Worm (Caenorhabditis elegans) whole organism, late embryonic: ENCODE results near the gene C15B12.3.

Experiments
- F13H6.1 ChIP-seq: sonication (generic microtip); optimal IDR thresholded peaks from 2 replicates; lab custom pipeline; 2016; ENCODE audit warnings: missing genetic modification characterization, missing compliant biosample characterization
- K02D7.2 ChIP-seq: sonication (generic microtip); optimal IDR thresholded peaks from 2 replicates; lab custom pipeline; 2017; ENCODE audit warnings: mild to moderate bottlenecking, missing genetic modification characterization, missing compliant biosample characterization
- T23F11.4 ChIP-seq: fragments of 200-800 bp; sonication (Bioruptor generic); optimal IDR thresholded peaks from 2 replicates; lab custom pipeline; 2018; ENCODE audit warnings: mild to moderate bottlenecking, missing genetic modification characterization, missing compliant biosample characterization
- Y22D7AL.16 ChIP-seq: sonication (generic microtip); optimal IDR thresholded peaks from 2 replicates; lab custom pipeline; 2016; ENCODE audit warnings: missing genetic modification characterization, missing compliant biosample characterization
- ahr-1 ChIP-seq: sonication (generic microtip); optimal IDR thresholded peaks from 2 replicates; lab custom pipeline; 2016; ENCODE audit warnings: missing genetic modification characterization, missing compliant biosample characterization
- ama-1 ChIP-seq: fragments of 150-350 bp; optimal IDR thresholded peaks from 2 replicates; lab custom pipeline; 2014
- ceh-14 ChIP-seq: sonication (generic microtip); optimal IDR thresholded peaks from 2 replicates; lab custom pipeline; 2016; ENCODE audit warnings: missing genotype, missing genetic modification characterization, missing compliant biosample characterization
- ceh-18 ChIP-seq: sonication (generic microtip); optimal IDR thresholded peaks from 2 replicates; lab custom pipeline; 2016; ENCODE audit warnings: missing genetic modification characterization, missing compliant biosample characterization
- ceh-19 ChIP-seq: fragments of 200-800 bp; sonication (Bioruptor generic); optimal IDR thresholded peaks from 2 replicates; lab custom pipeline; 2018; ENCODE audit warnings: mild to moderate bottlenecking, missing genetic modification characterization, missing compliant biosample characterization
- ceh-2 ChIP-seq: sonication (generic microtip); optimal IDR thresholded peaks from 2 replicates; lab custom pipeline; 2016; ENCODE audit warnings: missing genotype, missing genetic modification characterization, missing compliant biosample characterization
- ceh-34 ChIP-seq: sonication (generic microtip); optimal IDR thresholded peaks from 2 replicates; lab custom pipeline; 2016; ENCODE audit warnings: mild to moderate bottlenecking, missing genetic modification characterization, missing compliant biosample characterization
- ceh-48 ChIP-seq: sonication (generic microtip); optimal IDR thresholded peaks from 2 replicates; lab custom pipeline; 2016; ENCODE audit warnings: missing genetic modification characterization, inconsistent platforms, missing compliant biosample characterization
- ceh-9 ChIP-seq: sonication (generic microtip); optimal IDR thresholded peaks from 2 replicates; lab custom pipeline; 2016; ENCODE audit warnings: mild to moderate bottlenecking, missing genetic modification characterization, inconsistent platforms, missing compliant biosample characterization
- elt-2 ChIP-seq: sonication (generic microtip); optimal IDR thresholded peaks from 2 replicates; lab custom pipeline; 2016; ENCODE audit warnings: missing genetic modification reagents, missing genetic modification characterization, missing compliant biosample characterization
- elt-4 ChIP-seq: sonication (generic microtip); optimal IDR thresholded peaks from 2 replicates; lab custom pipeline; 2016; ENCODE audit warnings: missing genetic modification characterization, missing compliant biosample characterization
- eyg-1 ChIP-seq: sonication (generic microtip); optimal IDR thresholded peaks from 2 replicates; lab custom pipeline; 2016; ENCODE audit warnings: missing genotype, missing genetic modification characterization, missing compliant biosample characterization
- gmeb-2 ChIP-seq: sonication (generic microtip); optimal IDR thresholded peaks from 2 replicates; lab custom pipeline; 2016; ENCODE audit warnings: missing genetic modification characterization, inconsistent platforms, missing compliant biosample characterization
- hlh-13 ChIP-seq: fragments of 200-800 bp; sonication (Bioruptor generic); optimal IDR thresholded peaks from 2 replicates; lab custom pipeline; 2018; ENCODE audit warnings: mild to moderate bottlenecking, missing genetic modification characterization, missing compliant biosample characterization
- hlh-30 ChIP-seq: sonication (generic microtip); optimal IDR thresholded peaks from 2 replicates; lab custom pipeline; 2017; ENCODE audit warnings: antibody characterized with exemption, missing genetic modification characterization, missing compliant biosample characterization; ENCODE audit not compliant: insufficient read depth
- lim-6 ChIP-seq: sonication (generic microtip); optimal IDR thresholded peaks from 2 replicates; lab custom pipeline; 2016; ENCODE audit warnings: missing genetic modification characterization, missing compliant biosample characterization
- madf-2 ChIP-seq: sonication (generic microtip); optimal IDR thresholded peaks from 2 replicates; lab custom pipeline; 2017; ENCODE audit warnings: missing genetic modification characterization, missing compliant biosample characterization
- mec-3 ChIP-seq: sonication (generic microtip); optimal IDR thresholded peaks from 2 replicates; lab custom pipeline; 2016; ENCODE audit warnings: borderline replicate concordance, missing genetic modification characterization, missing compliant biosample characterization
- npax-4 ChIP-seq: sonication (generic microtip); optimal IDR thresholded peaks from 2 replicates; lab custom pipeline; 2016; ENCODE audit warnings: missing genetic modification characterization, missing compliant biosample characterization
- pat-9 ChIP-seq: fragments of 200-800 bp; sonication (Bioruptor generic); optimal IDR thresholded peaks from 2 replicates; lab custom pipeline; 2018; ENCODE audit warnings: mild to moderate bottlenecking, missing genetic modification characterization, moderate library complexity, missing compliant biosample characterization
- pax-1 ChIP-seq: fragments of 150-350 bp; optimal IDR thresholded peaks from 2 replicates; lab custom pipeline; 2014; ENCODE audit warnings: missing biosample characterization, missing genetic modification characterization
- pros-1 ChIP-seq: fragments of 150-350 bp; optimal IDR thresholded peaks from 2 replicates; lab custom pipeline; 2014; ENCODE audit warnings: missing biosample characterization, missing genetic modification reagents, missing genetic modification characterization
- rnt-1 ChIP-seq: sonication (generic microtip); optimal IDR thresholded peaks from 2 replicates; lab custom pipeline; 2016; ENCODE audit warnings: missing genetic modification characterization, missing compliant biosample characterization
- sdc-2 ChIP-seq: sonication (generic microtip); optimal IDR thresholded peaks from 2 replicates; lab custom pipeline; 2016; ENCODE audit warnings: missing genotype, missing genetic modification characterization, missing compliant biosample characterization
- sox-2 ChIP-seq: fragments of 200-800 bp; sonication (Bioruptor generic); IDR thresholded peaks from 2 replicates; pipeline ENCODE4 v1.3.6; 2022; ENCODE audit warnings: missing genetic modification reagents, missing genetic modification characterization, missing compliant biosample characterization
- sox-4 ChIP-seq: sonication (generic microtip); optimal IDR thresholded peaks from 2 replicates; lab custom pipeline; 2017; ENCODE audit warnings: mild to moderate bottlenecking, missing genetic modification characterization, inconsistent platforms, missing compliant biosample characterization
- tbx-7 ChIP-seq: sonication (generic microtip); optimal IDR thresholded peaks from 2 replicates; lab custom pipeline; 2016; ENCODE audit warnings: missing genotype, missing genetic modification characterization, missing compliant biosample characterization
- unc-3 ChIP-seq, 2 experiments: fragments of 200-800 bp in 1 of 2; sonication (Bioruptor generic) in 1 of 2; sonication (generic microtip) in 1 of 2; conservative IDR thresholded peaks in 1 of 2; optimal IDR thresholded peaks in 1 of 2; 2 replicates each; pipeline versions ENCODE4 v1.3.6 to Lab custom; 2016 to 2022; ENCODE audit warnings: missing compliant biosample characterization in 2 of 2, missing genetic modification characterization in 2 of 2, missing genetic modification reagents in 1 of 2
- unc-42 ChIP-seq: sonication (generic microtip); optimal IDR thresholded peaks from 2 replicates; lab custom pipeline; 2016; ENCODE audit warnings: missing genotype, missing genetic modification characterization, missing compliant biosample characterization
- unc-55 ChIP-seq: sonication (generic microtip); optimal IDR thresholded peaks from 2 replicates; lab custom pipeline; 2017; ENCODE audit warnings: missing biosample characterization, missing genetic modification reagents, missing genetic modification characterization
- zip-5 ChIP-seq: sonication (generic microtip); optimal IDR thresholded peaks from 2 replicates; lab custom pipeline; 2016; ENCODE audit warnings: missing genetic modification characterization, missing compliant biosample characterization
- ztf-16 ChIP-seq: sonication (generic microtip); optimal IDR thresholded peaks from 2 replicates; lab custom pipeline; 2017; ENCODE audit warnings: missing genetic modification characterization, missing compliant biosample characterization

The C15B12.3 gene

ce11 chrX:6437545-6437944 is 29.8 kb downstream of the C15B12.3 start, which contains the start of gene K10C2.8:
TSS of gene K10C2.8 (minus strand) at chrX:6437645.
- TF ChIP-seq unc-55 = no peak
- TF ChIP-seq elt-2 (tag; lab: Kevin White, UChicago) = no peak
- TF ChIP-seq pax-1 (tag; lab: Kevin White, UChicago) = no peak
- TF ChIP-seq sox-2 (GFP tag; lab: Robert Waterston, UW) = no peak
- no peak for TF ChIP-seq ceh-2 (tag; lab: Kevin White, UChicago)
- no peak for TF ChIP-seq ahr-1
- no peak for TF ChIP-seq rnt-1
- TF ChIP-seq pros-1 (tag; lab: Kevin White, UChicago) = no peak
- TF ChIP-seq K02D7.2 = no peak
- TF ChIP-seq ztf-16 (tag; lab: Kevin White, UChicago) = no peak
- TF ChIP-seq mec-3 = no peak
- TF ChIP-seq gmeb-2 (tag; lab: Kevin White, UChicago) = no peak
- no peak for TF ChIP-seq hlh-30
- no peak for TF ChIP-seq T23F11.4 (GFP tag; lab: Kevin White, UChicago)
- no peak for TF ChIP-seq zip-5 (tag; lab: Kevin White, UChicago)
- no peak for TF ChIP-seq tbx-7 (tag; lab: Kevin White, UChicago)
- TF ChIP-seq, all 69 proteins: peak for 0

- TF ChIP-seq ceh-18 (tag; lab: Kevin White, UChicago) (no peak), ceh-34 (no peak), K02D7.2 (no peak), lim-6 (tag; lab: Kevin White, UChicago) (no peak), ama-1 (lab: Kevin White, UChicago) (no peak), hlh-13 (GFP tag; lab: Kevin White, UChicago) (no peak), tbx-7 (tag; lab: Kevin White, UChicago) (no peak), T23F11.4 (GFP tag; lab: Kevin White, UChicago) (no peak), sox-4 (tag; lab: Kevin White, UChicago) (no peak), ceh-9 (tag; lab: Kevin White, UChicago) (no peak), F13H6.1 (tag; lab: Kevin White, UChicago) (no peak), madf-2 (tag; lab: Kevin White, UChicago) (no peak), eyg-1 (tag; lab: Kevin White, UChicago) (no peak), ceh-19 (GFP tag; lab: Kevin White, UChicago) (no peak), elt-4 (tag; lab: Kevin White, UChicago) (no peak), Y22D7AL.16 (tag; lab: Kevin White, UChicago) (no peak)
- TF ChIP-seq, all 69 proteins: peak for 0
These were observed 31.6 kb downstream of the C15B12.3 start for ce11 chrX:6435812-6436211.

DNA sequence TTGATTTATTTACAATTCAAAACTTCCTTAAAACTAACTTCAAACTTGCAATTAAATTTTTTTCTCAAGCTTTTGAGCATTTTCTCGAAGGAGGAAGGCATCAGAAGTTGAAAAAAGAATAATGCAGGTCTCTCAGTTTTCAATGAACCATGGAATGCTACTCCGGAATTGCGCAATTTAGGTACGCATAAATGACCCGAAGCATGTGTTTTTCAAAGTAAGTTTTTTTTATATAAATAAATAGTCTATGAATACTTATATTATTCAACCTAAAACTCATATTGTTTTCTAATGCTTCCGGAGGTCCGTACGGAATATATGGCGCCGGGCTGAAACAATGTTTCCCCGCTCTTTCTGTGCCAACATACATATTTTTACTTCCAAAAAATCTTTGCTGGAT is 33.7 kb downstream of the C15B12.3 start, which contains the start of gene K10C2.2:
Gene K10C2.2 (minus strand): TSS at position 101 of the 400 bp plus-strand sequence.
- TF ChIP-seq ceh-48 (tag; lab: Kevin White, UChicago) (no peak), tbx-7 (tag; lab: Kevin White, UChicago) (no peak)

DNA sequence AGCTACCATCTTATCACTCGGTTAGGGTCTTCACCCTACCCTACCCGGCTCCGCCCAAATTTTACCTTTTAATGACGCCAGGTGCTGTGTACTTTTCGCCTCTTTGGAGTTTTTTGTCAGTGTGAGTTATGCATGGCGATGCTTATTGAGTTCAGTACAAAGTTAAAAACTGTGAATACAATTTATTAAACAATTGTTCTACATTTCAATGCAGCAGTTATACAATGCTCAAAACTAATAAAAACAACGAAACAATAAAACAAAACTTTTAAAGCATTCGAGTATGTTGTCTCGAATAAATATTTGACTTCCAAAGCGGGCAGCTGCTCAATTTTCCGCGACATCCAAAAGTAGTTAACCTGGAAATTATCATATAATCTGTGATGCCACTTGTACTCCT is 36.9 kb downstream of the C15B12.3 start, which contains the start of gene ctsa-2:
Gene ctsa-2 (minus strand): TSS at position 101 of the 400 bp plus-strand sequence.
- TF ChIP-seq sdc-2 (tag; lab: Kevin White, UChicago) (no peak), npax-4 (tag; lab: Kevin White, UChicago) (no peak), ceh-14 (tag; lab: Kevin White, UChicago) (no peak), ztf-16 (tag; lab: Kevin White, UChicago) (no peak), tbx-7 (tag; lab: Kevin White, UChicago) (no peak), unc-42 (tag; lab: Kevin White, UChicago) (no peak), unc-3 (GFP tag; conservative IDR thresholded peaks at IDR 0.05; lab: Robert Waterston, UW) (no peak), unc-3 (tag; optimal IDR thresholded peaks at IDR 0.05; lab: Kevin White, UChicago) (no peak), madf-2 (tag; lab: Kevin White, UChicago) (no peak), elt-2 (tag; lab: Kevin White, UChicago) (no peak), pat-9 (tag; lab: Kevin White, UChicago) (no peak)
